Fruit fly (Drosophila melanogaster) whole organism, embryonic: ENCODE results near the gene U2af50.

Experiments used
- Awh ChIP-seq: fragments of 200-800 bp; sonication (Bioruptor generic); IDR thresholded peaks from 2 replicates; pipeline ENCODE4, ENCODE4 v1.3.6; 2022; ENCODE audit warnings: missing biosample characterization, missing genetic modification characterization
- CG11085 ChIP-seq: fragments of 200-800 bp; sonication (Bioruptor generic); IDR thresholded peaks from 2 replicates; pipeline ENCODE4 v1.3.6; 2022; ENCODE audit warnings: missing biosample characterization, missing genetic modification characterization
- CG12104 ChIP-seq: fragments of 200-800 bp; sonication (Bioruptor generic); optimal IDR thresholded peaks from 3 replicates; lab custom pipeline; 2016; ENCODE audit warnings: missing biosample characterization, missing genetic modification characterization
- CG13894 ChIP-seq: fragments of 200-800 bp; sonication (Bioruptor generic); optimal IDR thresholded peaks from 3 replicates; lab custom pipeline; 2018; ENCODE audit warnings: missing biosample characterization, mild to moderate bottlenecking, missing genetic modification characterization, moderate library complexity
- CG14441 ChIP-seq: fragments of 200-800 bp; sonication (Bioruptor generic); IDR thresholded peaks from 2 replicates; pipeline ENCODE4 v1.3.6; 2022; ENCODE audit warnings: missing biosample characterization, missing genetic modification characterization
- CG17385 ChIP-seq: fragments of 200-800 bp; sonication (Bioruptor generic); optimal IDR thresholded peaks from 3 replicates; lab custom pipeline; 2018; ENCODE audit warnings: missing biosample characterization, mild to moderate bottlenecking, missing genetic modification characterization
- CG2116 ChIP-seq: fragments of 200-800 bp; sonication (Bioruptor generic); optimal IDR thresholded peaks from 3 replicates; lab custom pipeline; 2018; ENCODE audit warnings: missing biosample characterization, mild to moderate bottlenecking, missing genetic modification characterization
- CG3163 ChIP-seq: fragments of 200-800 bp; sonication (Bioruptor generic); optimal IDR thresholded peaks from 3 replicates; lab custom pipeline; 2016; ENCODE audit warnings: missing biosample characterization, missing genetic modification characterization
- CG3726 ChIP-seq: fragments of 200-800 bp; sonication (Bioruptor generic); IDR thresholded peaks from 3 replicates; pipeline ENCODE4, ENCODE4 v1.3.6; 2022; ENCODE audit warnings: missing biosample characterization, missing genetic modification characterization
- CG4730 ChIP-seq: fragments of 200-800 bp; sonication (Bioruptor generic); IDR thresholded peaks from 2 replicates; pipeline ENCODE4 v1.3.6; 2022; ENCODE audit warnings: missing biosample characterization, missing genetic modification characterization
- CG6683 ChIP-seq: fragments of 200-800 bp; sonication (Bioruptor generic); optimal IDR thresholded peaks from 2 replicates; lab custom pipeline; 2017; ENCODE audit warnings: missing biosample characterization, mild to moderate bottlenecking, missing genetic modification characterization, missing genetic modification reagents
- CG6765 ChIP-seq: fragments of 200-800 bp; sonication (Bioruptor generic); optimal IDR thresholded peaks from 3 replicates; lab custom pipeline; 2017; ENCODE audit warnings: missing biosample characterization, mild to moderate bottlenecking, missing genetic modification characterization
- CG7745 ChIP-seq: fragments of 200-800 bp; sonication (Bioruptor generic); optimal IDR thresholded peaks from 2 replicates; lab custom pipeline; 2018; ENCODE audit warnings: missing biosample characterization, mild to moderate bottlenecking, missing genetic modification characterization, moderate library complexity
- CG9727 ChIP-seq: fragments of 200-800 bp; sonication (Bioruptor generic); optimal IDR thresholded peaks from 3 replicates; lab custom pipeline; 2017; ENCODE audit warnings: missing biosample characterization, mild to moderate bottlenecking, missing genetic modification characterization
- CkIIα-i1 ChIP-seq: fragments of 200-800 bp; sonication (Bioruptor generic); IDR thresholded peaks from 2 replicates; pipeline ENCODE4 v1.3.6; 2022; ENCODE audit warnings: missing biosample characterization, missing genetic modification characterization
- Dfd ChIP-seq, 2 experiments: fragments of >200 bp; optimal IDR thresholded peaks; 2 replicates each; lab custom pipeline; 2017; ENCODE audit warnings: missing biosample characterization in 2 of 2, missing genetic modification characterization in 2 of 2
- Dref ChIP-seq: fragments of 200-800 bp; sonication (Bioruptor generic); IDR thresholded peaks from 2 replicates; pipeline ENCODE4 v1.3.6; 2022; ENCODE audit warnings: missing biosample characterization, missing genetic modification characterization
- E2f2 ChIP-seq: fragments of 200-800 bp; sonication (Bioruptor generic); IDR thresholded peaks from 2 replicates; pipeline ENCODE4 v1.3.6; 2022; ENCODE audit warnings: missing biosample characterization, missing genetic modification characterization
- Gug ChIP-seq: fragments of 200-800 bp; sonication (Bioruptor generic); IDR thresholded peaks from 4 replicates; pipeline ENCODE4 v1.3.6; 2022; ENCODE audit warnings: missing biosample characterization, missing genetic modification characterization
- HLH54F ChIP-seq: fragments of 200-800 bp; sonication (Bioruptor generic); optimal IDR thresholded peaks from 3 replicates; lab custom pipeline; 2016; ENCODE audit warnings: missing biosample characterization, missing genetic modification characterization
- Hr39 ChIP-seq: fragments of >200 bp; optimal IDR thresholded peaks from 2 replicates; lab custom pipeline; 2017
- Lhr ChIP-seq: fragments of 200-800 bp; sonication (Bioruptor generic); optimal IDR thresholded peaks from 3 replicates; lab custom pipeline; 2017; ENCODE audit warnings: mild to moderate bottlenecking, missing biosample characterization, missing genetic modification reagents, missing genetic modification characterization
- Sox102F ChIP-seq: fragments of 200-800 bp; sonication (Bioruptor generic); optimal IDR thresholded peaks from 2 replicates; lab custom pipeline; 2018; ENCODE audit warnings: missing biosample characterization, mild to moderate bottlenecking, missing genetic modification characterization, moderate library complexity
- Sry-δ ChIP-seq: fragments of 200-800 bp; sonication (Bioruptor generic); optimal IDR thresholded peaks from 2 replicates; lab custom pipeline; 2016; ENCODE audit warnings: missing biosample characterization, missing genetic modification characterization
- abd-A ChIP-seq: fragments of 200-800 bp; sonication (Bioruptor generic); optimal IDR thresholded peaks from 3 replicates; lab custom pipeline; 2019; ENCODE audit warnings: missing biosample characterization, mild to moderate bottlenecking, missing genetic modification characterization, moderate library complexity
- ase ChIP-seq: fragments of 200-800 bp; sonication (Bioruptor generic); IDR thresholded peaks from 3 replicates; pipeline ENCODE4 v1.3.6; 2022; ENCODE audit warnings: missing biosample characterization, missing genetic modification characterization
- ato ChIP-seq: fragments of 200-800 bp; sonication (Bioruptor generic); IDR thresholded peaks from 2 replicates; pipeline ENCODE4 v1.3.6; 2022; ENCODE audit warnings: missing biosample characterization, missing genetic modification characterization; ENCODE audit not compliant: partially characterized antibody
- btn ChIP-seq: fragments of 200-800 bp; sonication (Bioruptor generic); optimal IDR thresholded peaks from 2 replicates; lab custom pipeline; 2016; ENCODE audit warnings: missing biosample characterization, missing genetic modification characterization
- cato ChIP-seq: fragments of 200-800 bp; sonication (Bioruptor generic); optimal IDR thresholded peaks from 2 replicates; lab custom pipeline; 2016; ENCODE audit warnings: missing biosample characterization, missing genetic modification characterization, borderline replicate concordance
- corto ChIP-seq: fragments of 200-800 bp; sonication (Bioruptor generic); optimal IDR thresholded peaks from 2 replicates; lab custom pipeline; 2016; ENCODE audit warnings: missing biosample characterization, mild to moderate bottlenecking, missing genetic modification characterization, moderate library complexity
- crp ChIP-seq, 2 experiments: fragments of 200-800 bp; sonication (Bioruptor generic); optimal IDR thresholded peaks; 2 replicates in 1 of 2; 3 replicates in 1 of 2; lab custom pipeline; 2017; ENCODE audit warnings: missing biosample characterization in 2 of 2, missing genetic modification characterization in 2 of 2, mild to moderate bottlenecking in 1 of 2, moderate library complexity in 1 of 2
- danr ChIP-seq: fragments of 200-800 bp; sonication (Bioruptor generic); IDR thresholded peaks from 2 replicates; pipeline ENCODE4 v1.3.6; 2022; ENCODE audit warnings: missing biosample characterization, missing genetic modification characterization
- gt ChIP-seq: fragments of 200-800 bp; sonication (Bioruptor generic); IDR thresholded peaks from 2 replicates; pipeline ENCODE4 v1.3.6; 2022; ENCODE audit warnings: missing biosample characterization, missing genetic modification characterization
- hkb ChIP-seq, 2 experiments: fragments of 200-800 bp in 1 of 2; fragments of >200 bp in 1 of 2; sonication (Bioruptor generic) in 1 of 2; IDR thresholded peaks in 1 of 2; optimal IDR thresholded peaks in 1 of 2; 2 replicates each; pipeline versions ENCODE4 v1.3.6 to Lab custom; 2017 to 2022; ENCODE audit warnings: missing biosample characterization in 1 of 2, missing genetic modification characterization in 1 of 2
- insv ChIP-seq, 2 experiments: fragments of 200-800 bp; sonication (Bioruptor generic); optimal IDR thresholded peaks; 3 replicates each; lab custom pipeline; 2016 to 2018; ENCODE audit warnings: missing biosample characterization in 2 of 2, missing genetic modification characterization in 2 of 2
- kah ChIP-seq: fragments of 200-800 bp; sonication (Bioruptor generic); optimal IDR thresholded peaks from 2 replicates; lab custom pipeline; 2018; ENCODE audit warnings: missing biosample characterization, mild to moderate bottlenecking, missing genetic modification characterization
- kni ChIP-seq: fragments of 200-800 bp; sonication (Bioruptor generic); optimal IDR thresholded peaks from 3 replicates; lab custom pipeline; 2017; ENCODE audit warnings: mild to moderate bottlenecking, missing biosample characterization, missing genetic modification reagents, missing genetic modification characterization
- mirr ChIP-seq: fragments of 200-800 bp; sonication (Bioruptor generic); optimal IDR thresholded peaks from 3 replicates; lab custom pipeline; 2018; ENCODE audit warnings: missing biosample characterization, mild to moderate bottlenecking, missing genetic modification characterization
- otp ChIP-seq: fragments of 200-800 bp; sonication (Bioruptor generic); IDR thresholded peaks from 3 replicates; pipeline ENCODE4, ENCODE4 v1.3.6; 2022; ENCODE audit warnings: missing biosample characterization, missing genetic modification characterization
- prd ChIP-seq, 3 experiments: fragments of >200 bp in 2 of 3; fragments of 200-800 bp in 1 of 3; sonication (Bioruptor generic) in 1 of 3; optimal IDR thresholded peaks in 2 of 3; IDR thresholded peaks in 1 of 3; 2 replicates in 2 of 3; 3 replicates in 1 of 3; pipeline versions ENCODE4 v1.3.6 to Lab custom; 2017 to 2022; ENCODE audit warnings: missing biosample characterization in 1 of 3, missing genetic modification characterization in 1 of 3
- ro ChIP-seq: fragments of 200-800 bp; sonication (Bioruptor generic); IDR thresholded peaks from 2 replicates; pipeline ENCODE4 v1.3.6; 2022; ENCODE audit warnings: missing biosample characterization, missing genetic modification characterization
- scrt ChIP-seq: fragments of 200-800 bp; sonication (Bioruptor generic); optimal IDR thresholded peaks from 2 replicates; lab custom pipeline; 2018; ENCODE audit warnings: missing biosample characterization, mild to moderate bottlenecking, missing genetic modification characterization, moderate library complexity
- sens ChIP-seq: fragments of 200-800 bp; sonication (Bioruptor generic); peaks from one replicate; lab custom pipeline; 2016; ENCODE audit warnings: missing biosample characterization, missing genetic modification characterization
- shn ChIP-seq: fragments of 200-800 bp; sonication (Bioruptor generic); optimal IDR thresholded peaks from 3 replicates; lab custom pipeline; 2016; ENCODE audit warnings: missing biosample characterization, missing genetic modification characterization
- stwl ChIP-seq: fragments of 200-800 bp; sonication (Bioruptor generic); optimal IDR thresholded peaks from 3 replicates; lab custom pipeline; 2018; ENCODE audit warnings: missing biosample characterization, mild to moderate bottlenecking, missing genetic modification characterization, moderate library complexity
- sug ChIP-seq: fragments of 200-800 bp; optimal IDR thresholded peaks from 2 replicates; lab custom pipeline; 2019; ENCODE audit warnings: missing biosample characterization, mild to moderate bottlenecking, missing genetic modification characterization, moderate library complexity
- tll ChIP-seq, 2 experiments: fragments of 200-800 bp in 1 of 2; fragments of >200 bp in 1 of 2; sonication (Bioruptor generic) in 1 of 2; optimal IDR thresholded peaks; 2 replicates each; lab custom pipeline; 2017 to 2019; ENCODE audit warnings: missing biosample characterization in 2 of 2, missing genetic modification characterization in 2 of 2, mild to moderate bottlenecking in 1 of 2, moderate library complexity in 1 of 2
- vfl ChIP-seq: fragments of 200-800 bp; sonication (Bioruptor generic); optimal IDR thresholded peaks from 2 replicates; lab custom pipeline; 2016; ENCODE audit warnings: missing biosample characterization, missing genetic modification characterization
- zen ChIP-seq: fragments of 200-800 bp; sonication (Bioruptor generic); optimal IDR thresholded peaks from 3 replicates; lab custom pipeline; 2018; ENCODE audit warnings: missing biosample characterization, mild to moderate bottlenecking, missing genetic modification characterization, moderate library complexity

The U2af50 gene

DNA sequence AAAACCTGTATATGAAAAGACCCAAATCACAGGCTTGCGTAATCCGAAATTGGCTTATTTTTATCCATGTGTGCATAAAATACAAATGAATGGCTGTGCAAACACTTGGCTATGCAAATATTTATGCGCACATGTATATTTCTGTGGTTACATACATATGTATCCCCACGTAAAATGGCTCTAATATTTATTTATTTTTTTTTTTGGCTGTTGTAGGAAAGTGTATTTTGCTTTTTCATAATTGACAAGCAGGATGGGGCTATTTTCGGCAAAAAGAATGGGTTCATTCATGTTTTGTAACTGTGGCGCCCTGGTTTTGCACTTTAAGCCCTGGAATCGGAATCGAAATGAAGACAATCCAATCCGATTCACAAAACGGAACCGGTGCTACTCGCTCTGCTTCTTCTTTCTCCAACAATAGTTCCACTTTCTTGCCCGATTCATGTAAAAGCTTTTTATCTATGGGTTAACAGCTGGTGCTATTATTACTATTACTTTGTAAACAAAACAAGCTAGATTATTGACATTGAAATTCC lies 23.7 kb downstream of the U2af50 start (continued):
- TF ChIP-seq kni (GFP tag; lab: Kevin White, UChicago) (peak; percentile 49), Gug (peak; percentile 83), gt (GFP tag; lab: Robert Waterston, UW) (0 out of 2 replicates have a peak, but pooled peaks have one; percentile 17), Sox102F (peak; percentile 77), Hr39 (lab: Kevin White, UChicago) (no peak), CG12104 (GFP tag; lab: Kevin White, UChicago) (peak; percentile 73), CG7745 (tag; lab: Kevin White, UChicago) (no peak), sug (tag; lab: Kevin White, UChicago) (peak; percentile 55), crp (GFP tag; optimal IDR thresholded peaks at IDR 0.05; lab: Kevin White, UChicago) (peak in 1 of 2 experiments; percentile 18), insv (GFP tag; optimal IDR thresholded peaks at IDR 0.05; lab: Kevin White, UChicago) (peak in 1 of 2 experiments; percentile 75), tll (GFP tag; optimal IDR thresholded peaks at IDR 0.05; lab: Kevin White, UChicago) (no peak), Dref (GFP tag; lab: Robert Waterston, UW) (peak; percentile 37), btn (GFP tag; lab: Kevin White, UChicago) (peak; percentile 34), CG3726 (GFP tag; lab: Robert Waterston, UW) (no peak; the same call in 2 of the 3 replicates), CG6765 (GFP tag; lab: Kevin White, UChicago) (peak; percentile 74), vfl (GFP tag; lab: Kevin White, UChicago) (peak; percentile 75), otp (GFP tag; lab: Robert Waterston, UW) (peak; percentile 78; the same call in 2 of the 3 replicates), hkb (optimal IDR thresholded peaks at IDR 0.05; lab: Kevin White, UChicago) (no peak), hkb (GFP tag; IDR thresholded peaks at IDR 0.05; lab: Robert Waterston, UW) (peak; percentile 88), CG13894 (tag; lab: Kevin White, UChicago) (peak; percentile 78), mirr (GFP tag; lab: Kevin White, UChicago) (no peak), HLH54F (GFP tag; lab: Kevin White, UChicago) (peak; percentile 76), Sry-δ (GFP tag; lab: Kevin White, UChicago) (peak; percentile 44), CG9727 (GFP tag; lab: Kevin White, UChicago) (peak; percentile 62), corto (GFP tag; lab: Kevin White, UChicago) (no peak), E2f2 (GFP tag; lab: Robert Waterston, UW) (peak; percentile 58), ase (GFP tag; lab: Robert Waterston, UW) (peak; percentile 75), stwl (tag; lab: Kevin White, UChicago) (no peak), sens (GFP tag; lab: Kevin White, UChicago) (peak; percentile 95), CG3163 (GFP tag; lab: Kevin White, UChicago) (peak; percentile 48), ato (GFP tag; lab: Robert Waterston, UW) (no peak), prd (optimal IDR thresholded peaks at IDR 0.05; lab: Kevin White, UChicago) (no peak), prd (GFP tag; IDR thresholded peaks at IDR 0.05; lab: Robert Waterston, UW) (peak; percentile 78), shn (peak; percentile 63), zen (tag; lab: Kevin White, UChicago) (no peak), Awh (GFP tag; lab: Robert Waterston, UW) (peak; percentile 73), Lhr (no peak), CG6683 (GFP tag; lab: Kevin White, UChicago) (no peak), abd-A (tag; lab: Kevin White, UChicago) (no peak), CG17385 (GFP tag; lab: Kevin White, UChicago) (peak; percentile 90), CkIIα-i1 (GFP tag; lab: Robert Waterston, UW) (no peak), scrt (GFP tag; lab: Kevin White, UChicago) (peak; percentile 49), kah (GFP tag; lab: Kevin White, UChicago) (peak; percentile 26), danr (GFP tag; lab: Robert Waterston, UW) (0 out of 2 replicates have a peak, but pooled peaks have one; percentile 42), CG14441 (GFP tag; lab: Robert Waterston, UW) (peak; percentile 82), CG11085 (GFP tag; lab: Robert Waterston, UW) (peak; percentile 55), CG4730 (GFP tag; lab: Robert Waterston, UW) (peak; percentile 59), ro (GFP tag; lab: Robert Waterston, UW) (0 out of 2 replicates have a peak, but pooled peaks have one; percentile 8), Dfd (GFP tag; optimal IDR thresholded peaks at IDR 0.05; lab: Kevin White, UChicago) (no peak), CG2116 (GFP tag; lab: Kevin White, UChicago) (peak; percentile 50), cato (GFP tag; lab: Kevin White, UChicago) (no peak)
